Worm (Caenorhabditis elegans) whole organism, L3 larva: ENCODE data around the gene F13D11.4.

Experiments
- ceh-82 ChIP-seq: fragments of 150-350 bp; optimal IDR thresholded peaks from 2 replicates; lab custom pipeline; 2014; ENCODE audit warnings: missing biosample characterization, missing genetic modification characterization
- ceh-9 ChIP-seq: sonication (generic microtip); optimal IDR thresholded peaks from 2 replicates; lab custom pipeline; 2018; ENCODE audit warnings: missing biosample characterization, missing genetic modification characterization
- elt-1 ChIP-seq: fragments of 150-350 bp; optimal IDR thresholded peaks from 2 replicates; lab custom pipeline; 2014; ENCODE audit warnings: missing biosample characterization, missing genetic modification characterization
- elt-3 ChIP-seq, 3 experiments: fragments of 150-350 bp in 1 of 3; sonication (generic microtip) in 2 of 3; optimal IDR thresholded peaks; 2 replicates in 2 of 3; 4 replicates in 1 of 3; lab custom pipeline; 2014 to 2017; ENCODE audit warnings: missing biosample characterization in 3 of 3, missing genetic modification characterization in 3 of 3
- eor-1 ChIP-seq, 2 experiments: fragments of 150-350 bp; optimal IDR thresholded peaks; 2 replicates each; lab custom pipeline; 2014 to 2018; ENCODE audit warnings: missing biosample characterization in 2 of 2, missing genetic modification characterization in 2 of 2
- nfya-1 ChIP-seq: sonication (generic microtip); optimal IDR thresholded peaks from 2 replicates; lab custom pipeline; 2017; ENCODE audit warnings: missing genetic modification characterization, mild to moderate bottlenecking, missing compliant biosample characterization, antibody characterized with exemption, moderate library complexity; ENCODE audit not compliant: insufficient read depth
- nhr-11 ChIP-seq: fragments of 150-350 bp; optimal IDR thresholded peaks from 2 replicates; lab custom pipeline; 2014; ENCODE audit warnings: missing biosample characterization, missing genetic modification characterization
- nhr-237 ChIP-seq: fragments of 150-350 bp; optimal IDR thresholded peaks from 2 replicates; lab custom pipeline; 2014; ENCODE audit warnings: missing biosample characterization, missing genetic modification characterization
- nhr-77 ChIP-seq: fragments of 150-350 bp; optimal IDR thresholded peaks from 2 replicates; lab custom pipeline; 2014; ENCODE audit warnings: missing biosample characterization, missing genetic modification characterization
- pha-4 ChIP-seq: fragments of 150-350 bp; optimal IDR thresholded peaks from 2 replicates; lab custom pipeline; 2014; ENCODE audit warnings: missing biosample characterization, missing genetic modification reagents, missing genetic modification characterization
- unc-39 ChIP-seq: sonication (generic microtip); optimal IDR thresholded peaks from 4 replicates; lab custom pipeline; 2017; ENCODE audit warnings: missing biosample characterization, missing genetic modification characterization
- unc-62 ChIP-seq: fragments of 150-350 bp; sonication (generic microtip); optimal IDR thresholded peaks from 4 replicates; lab custom pipeline; 2014; ENCODE audit warnings: missing biosample characterization, missing genetic modification reagents, missing genetic modification characterization
- ztf-11 ChIP-seq: fragments of 150-350 bp; optimal IDR thresholded peaks from 2 replicates; lab custom pipeline; 2014; ENCODE audit warnings: missing biosample characterization, missing genetic modification characterization

DNA sequence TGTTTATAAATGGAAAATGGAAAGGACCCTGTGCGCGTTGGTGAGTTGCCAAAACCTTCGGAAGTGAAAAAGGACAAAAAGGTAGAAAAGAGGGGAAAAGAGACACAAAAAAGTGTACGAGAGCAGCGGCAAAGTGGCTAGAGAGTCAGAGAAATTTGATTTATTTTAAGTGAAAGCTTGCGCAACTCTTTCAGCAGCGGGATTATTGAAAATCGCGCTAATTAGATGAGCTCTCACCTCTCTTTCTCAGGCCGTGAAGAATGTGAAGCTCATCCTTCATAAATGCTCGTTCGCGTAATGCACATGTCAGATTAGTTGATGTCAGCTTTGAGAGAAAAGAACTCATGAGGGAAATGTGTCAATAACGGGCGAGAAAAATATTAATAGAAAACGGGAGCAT lies 35.4 kb downstream of the F13D11.4 start:
- TF ChIP-seq nhr-11 (tag; lab: Kevin White, UChicago) (no peak), nhr-77 (tag; lab: Kevin White, UChicago) (no peak), elt-1 (tag; lab: Kevin White, UChicago) (no peak), nhr-237 (tag; lab: Kevin White, UChicago) (no peak), ceh-82 (tag; lab: Kevin White, UChicago) (no peak), pha-4 (tag; lab: Kevin White, UChicago) (no peak), unc-39 (tag; lab: Kevin White, UChicago) (no peak), ceh-9 (no peak), elt-3 (tag; optimal IDR thresholded peaks at IDR 0.05; lab: Kevin White, UChicago) (no peak), unc-62 (GFP tag; lab: Kevin White, UChicago) (no peak), nfya-1 (tag; lab: Kevin White, UChicago) (no peak), ztf-11 (no peak), eor-1 (tag; optimal IDR thresholded peaks at IDR 0.05; lab: Kevin White, UChicago) (no peak)
